Fruit fly (Drosophila melanogaster) whole organism: Measurements from ENCODE around the gene CG18171.

Source experiments
- CG8478 ChIP-seq: fragments of >200 bp; optimal IDR thresholded peaks from 2 replicates; lab custom pipeline; 2018; ENCODE audit warnings: inconsistent platforms
- Dll ChIP-seq: fragments of >200 bp; optimal IDR thresholded peaks from 2 replicates; lab custom pipeline; 2017
- EcR ChIP-seq, 2 experiments: fragments of >200 bp; optimal IDR thresholded peaks; 2 replicates each; lab custom pipeline; 2017; ENCODE audit warnings: missing biosample characterization in 2 of 2, missing genetic modification characterization in 2 of 2, missing genetic modification reagents in 2 of 2
- pan ChIP-seq: fragments of >200 bp; optimal IDR thresholded peaks from 2 replicates; lab custom pipeline; 2017
- psq ChIP-seq: fragments of >200 bp; optimal IDR thresholded peaks from 2 replicates; lab custom pipeline; 2017
- usp ChIP-seq: fragments of >200 bp; optimal IDR thresholded peaks from 2 replicates; lab custom pipeline; 2017; ENCODE audit warnings: missing biosample characterization, missing genetic modification characterization, mixed read lengths

CG18171 gene

dm6 chr3L:1723053-1723452, at the start of gene CG18171:
CG18171 (minus strand) TSS chr3L:1723153.
- TF ChIP-seq Dll (lab: Kevin White, UChicago) (no peak), EcR (GFP tag; optimal IDR thresholded peaks at IDR 0.05; lab: Kevin White, UChicago) (no peak), psq (no peak), usp (GFP tag; lab: Kevin White, UChicago) (no peak), pan (lab: Kevin White, UChicago) (no peak), CG8478 (lab: Kevin White, UChicago) (no peak)

dm6 chr3L:1772593-1772992, 49.6 kb upstream of the CG18171 start:
- TF ChIP-seq usp (GFP tag; lab: Kevin White, UChicago) (no peak), Dll (lab: Kevin White, UChicago) (no peak), CG8478 (lab: Kevin White, UChicago) (no peak), psq (no peak), EcR (GFP tag; optimal IDR thresholded peaks at IDR 0.05; lab: Kevin White, UChicago) (no peak), pan (lab: Kevin White, UChicago) (no peak)

dm6 chr3L:1771658-1772057, 48.7 kb upstream of the CG18171 start, which contains the start of gene Dhc62B:
Dhc62B (minus strand) TSS chr3L:1771758.
- no peak for TF ChIP-seq Dll (lab: Kevin White, UChicago)
- TF ChIP-seq CG8478 (lab: Kevin White, UChicago), result no peak
- no peak for TF ChIP-seq EcR (GFP tag; optimal IDR thresholded peaks at IDR 0.05; lab: Kevin White, UChicago)
- no peak for TF ChIP-seq usp (GFP tag; lab: Kevin White, UChicago)
- no peak for TF ChIP-seq psq
- TF ChIP-seq pan (lab: Kevin White, UChicago), result no peak

dm6 chr3L:1756143-1756542, 33.2 kb upstream of the CG18171 start, which contains the start of gene CG8001:
CG8001 (plus strand) TSS chr3L:1756159.
- TF ChIP-seq usp (GFP tag; lab: Kevin White, UChicago) (no peak), CG8478 (lab: Kevin White, UChicago) (no peak), psq (no peak), Dll (lab: Kevin White, UChicago) (no peak), pan (lab: Kevin White, UChicago) (no peak), EcR (GFP tag; optimal IDR thresholded peaks at IDR 0.05; lab: Kevin White, UChicago) (no peak)

dm6 chr3L:1755458-1755984, 32.6 kb upstream of the CG18171 start, which contains the start of gene Cht2:
Cht2 (minus strand) TSS chr3L:1755934.
- TF ChIP-seq usp (GFP tag; lab: Kevin White, UChicago) (no peak), psq (no peak), Dll (lab: Kevin White, UChicago) (peak; percentile 63), CG8478 (lab: Kevin White, UChicago) (no peak)

- no peak for TF ChIP-seq CG8478 (lab: Kevin White, UChicago)
- TF ChIP-seq pan (lab: Kevin White, UChicago), result no peak
- no peak for TF ChIP-seq psq
- TF ChIP-seq EcR (GFP tag; optimal IDR thresholded peaks at IDR 0.05; lab: Kevin White, UChicago), result no peak
- no peak for TF ChIP-seq usp (GFP tag; lab: Kevin White, UChicago)
- TF ChIP-seq Dll (lab: Kevin White, UChicago), result no peak
Observed at dm6 chr3L:1754935-1755334, 32.0 kb upstream of the CG18171 start.

- no peak for TF ChIP-seq psq
- TF ChIP-seq pan (lab: Kevin White, UChicago), result no peak
- no peak for TF ChIP-seq usp (GFP tag; lab: Kevin White, UChicago)
- no peak for TF ChIP-seq CG8478 (lab: Kevin White, UChicago)
- no peak for TF ChIP-seq EcR (GFP tag; optimal IDR thresholded peaks at IDR 0.05; lab: Kevin White, UChicago)
- no peak for TF ChIP-seq Dll (lab: Kevin White, UChicago)
Observed at dm6 chr3L:1754262-1754661, 31.3 kb upstream of the CG18171 start.

dm6 chr3L:1748218-1748617, 25.3 kb upstream of the CG18171 start:
- no peak for TF ChIP-seq CG8478 (lab: Kevin White, UChicago)
- TF ChIP-seq pan (lab: Kevin White, UChicago), result no peak
- no peak for TF ChIP-seq usp (GFP tag; lab: Kevin White, UChicago)
- TF ChIP-seq EcR (GFP tag; optimal IDR thresholded peaks at IDR 0.05; lab: Kevin White, UChicago), result no peak
- TF ChIP-seq psq, result no peak
- TF ChIP-seq Dll (lab: Kevin White, UChicago), result no peak

dm6 chr3L:1746338-1747199, 23.6 kb upstream of the CG18171 start, which contains the start of gene CG13921:
CG13921 (plus strand) TSS chr3L:1746907.
- TF ChIP-seq EcR (GFP tag; optimal IDR thresholded peaks at IDR 0.05; lab: Kevin White, UChicago) (no peak), psq (no peak), Dll (lab: Kevin White, UChicago) (no peak), CG8478 (lab: Kevin White, UChicago) (no peak), usp (GFP tag; lab: Kevin White, UChicago) (no peak), pan (lab: Kevin White, UChicago) (no peak)

- TF ChIP-seq pan (lab: Kevin White, UChicago), result no peak
Observed at dm6 chr3L:1745432-1745831, 22.5 kb upstream of the CG18171 start.

- no peak for TF ChIP-seq pan (lab: Kevin White, UChicago)
- no peak for TF ChIP-seq EcR (GFP tag; optimal IDR thresholded peaks at IDR 0.05; lab: Kevin White, UChicago)
- no peak for TF ChIP-seq CG8478 (lab: Kevin White, UChicago)
- TF ChIP-seq Dll (lab: Kevin White, UChicago), result no peak
- no peak for TF ChIP-seq psq
- no peak for TF ChIP-seq usp (GFP tag; lab: Kevin White, UChicago)
Observed at dm6 chr3L:1742552-1743097, 19.7 kb upstream of the CG18171 start.
